Worm (Caenorhabditis elegans) whole organism, young adult: ENCODE data around the gene kbp-3.
A peak's percentile ranks its signal among the peaks of the same experiment; 100 is the strongest.

Source experiments
- B0019.2 ChIP-seq: fragments of 200-800 bp; sonication (Bioruptor generic); conservative IDR thresholded peaks from 2 replicates; pipeline ENCODE4 v1.3.6; 2022; ENCODE audit warnings: missing genetic modification reagents, missing genetic modification characterization, missing compliant biosample characterization
- F10E7.11 ChIP-seq: sonication (generic microtip); optimal IDR thresholded peaks from 2 replicates; lab custom pipeline; 2017; ENCODE audit warnings: mild to moderate bottlenecking, missing genetic modification characterization, moderate library complexity, missing compliant biosample characterization
- F23B12.7 ChIP-seq: sonication (generic microtip); optimal IDR thresholded peaks from 2 replicates; lab custom pipeline; 2017; ENCODE audit warnings: missing genetic modification characterization, mild to moderate bottlenecking, missing compliant biosample characterization, antibody characterized with exemption, moderate library complexity; ENCODE audit not compliant: insufficient read depth
- F33H1.4 ChIP-seq: fragments of 200-800 bp; sonication (Bioruptor generic); IDR thresholded peaks from 2 replicates; pipeline ENCODE4 v1.3.6; 2022; ENCODE audit warnings: missing genetic modification reagents, missing genetic modification characterization, missing compliant biosample characterization
- F37B4.10 ChIP-seq: fragments of 200-800 bp; sonication (Bioruptor generic); IDR thresholded peaks from 2 replicates; pipeline ENCODE4 v1.3.6; 2022; ENCODE audit warnings: missing genetic modification characterization, missing compliant biosample characterization
- F49E8.2 ChIP-seq: sonication (generic microtip); optimal IDR thresholded peaks from 3 replicates; lab custom pipeline; 2017; ENCODE audit warnings: missing genetic modification characterization, mild to moderate bottlenecking, missing compliant biosample characterization, antibody characterized with exemption, moderate library complexity; ENCODE audit not compliant: insufficient read depth
- F55B11.4 ChIP-seq: sonication (generic microtip); optimal IDR thresholded peaks from 2 replicates; lab custom pipeline; 2016; ENCODE audit warnings: missing compliant biosample characterization, missing genetic modification characterization, borderline replicate concordance; ENCODE audit not compliant: insufficient read depth
- F57C9.4 ChIP-seq: sonication (generic microtip); optimal IDR thresholded peaks from 2 replicates; lab custom pipeline; 2017; ENCODE audit warnings: mild to moderate bottlenecking, missing genetic modification characterization, missing compliant biosample characterization
- K12H6.12 ChIP-seq: fragments of 200-800 bp; sonication (Bioruptor generic); optimal IDR thresholded peaks from 2 replicates; lab custom pipeline; 2018; ENCODE audit warnings: mild to moderate bottlenecking, missing genetic modification characterization, missing compliant biosample characterization
- T07F8.4 ChIP-seq: sonication (generic microtip); optimal IDR thresholded peaks from 2 replicates; lab custom pipeline; 2016; ENCODE audit warnings: mild to moderate bottlenecking, missing genetic modification characterization, moderate library complexity, missing compliant biosample characterization
- Y79H2A.3 ChIP-seq: fragments of 200-800 bp; sonication (Bioruptor generic); conservative IDR thresholded peaks from 2 replicates; pipeline ENCODE4 v1.3.6; 2022; ENCODE audit warnings: missing genetic modification reagents, missing genetic modification characterization, missing compliant biosample characterization
- Y95B8A.8 ChIP-seq: fragments of 200-800 bp; sonication (Bioruptor generic); IDR thresholded peaks from 2 replicates; pipeline ENCODE4 v1.3.6; 2022; ENCODE audit warnings: missing genetic modification reagents, missing genetic modification characterization, missing compliant biosample characterization
- attf-5 ChIP-seq: fragments of 200-800 bp; sonication (Bioruptor generic); optimal IDR thresholded peaks from 2 replicates; lab custom pipeline; 2018; ENCODE audit warnings: mild to moderate bottlenecking, missing genetic modification characterization, missing compliant biosample characterization
- bed-1 ChIP-seq: fragments of 200-800 bp; sonication (Bioruptor generic); IDR thresholded peaks from 2 replicates; pipeline ENCODE4 v1.3.6; 2022; ENCODE audit warnings: missing genetic modification reagents, missing genetic modification characterization, missing compliant biosample characterization
- bed-2 ChIP-seq: fragments of 200-800 bp; sonication (Bioruptor generic); IDR thresholded peaks from 2 replicates; pipeline ENCODE4 v1.3.6; 2022; ENCODE audit warnings: missing genetic modification reagents, missing genetic modification characterization, missing compliant biosample characterization
- ceh-27 ChIP-seq: fragments of 200-800 bp; sonication (Bioruptor generic); optimal IDR thresholded peaks from 2 replicates; lab custom pipeline; 2018; ENCODE audit warnings: mild to moderate bottlenecking, missing genetic modification characterization, moderate library complexity, missing compliant biosample characterization
- ceh-91 ChIP-seq: fragments of 200-800 bp; sonication (Bioruptor generic); IDR thresholded peaks from 2 replicates; pipeline ENCODE4 v1.3.6; 2022; ENCODE audit warnings: missing genetic modification reagents, missing genetic modification characterization, missing compliant biosample characterization
- chd-7 ChIP-seq: sonication (generic microtip); optimal IDR thresholded peaks from 2 replicates; lab custom pipeline; 2016; ENCODE audit warnings: mild to moderate bottlenecking, missing genetic modification characterization, moderate library complexity, missing compliant biosample characterization
- dox-1 ChIP-seq: fragments of 200-800 bp; sonication (Bioruptor generic); IDR thresholded peaks from 2 replicates; pipeline ENCODE4 v1.3.6; 2022; ENCODE audit warnings: missing genetic modification reagents, missing genetic modification characterization, missing compliant biosample characterization
- dpl-1 ChIP-seq: fragments of 150-350 bp; optimal IDR thresholded peaks from 2 replicates; lab custom pipeline; 2014; ENCODE audit warnings: missing biosample characterization, missing genetic modification reagents, missing genetic modification characterization
- efl-1 ChIP-seq: fragments of 150-350 bp; optimal IDR thresholded peaks from 2 replicates; lab custom pipeline; 2014; ENCODE audit warnings: missing biosample characterization, missing genetic modification reagents, missing genetic modification characterization
- ekl-4 ChIP-seq: fragments of 200-800 bp; sonication (Bioruptor generic); IDR thresholded peaks from 2 replicates; pipeline ENCODE4 v1.3.6; 2022; ENCODE audit warnings: missing genetic modification reagents, missing genetic modification characterization, missing compliant biosample characterization
- ets-4 ChIP-seq: fragments of 200-800 bp; sonication (Bioruptor generic); optimal IDR thresholded peaks from 2 replicates; lab custom pipeline; 2018; ENCODE audit warnings: mild to moderate bottlenecking, missing genetic modification characterization, missing compliant biosample characterization
- fkh-3 ChIP-seq: sonication (generic microtip); optimal IDR thresholded peaks from 2 replicates; lab custom pipeline; 2016; ENCODE audit warnings: mild to moderate bottlenecking, missing genetic modification characterization, missing compliant biosample characterization
- him-1 ChIP-seq: sonication (generic microtip); optimal IDR thresholded peaks from 2 replicates; lab custom pipeline; 2016; ENCODE audit warnings: missing genotype, missing genetic modification reagents, missing genetic modification characterization, missing compliant biosample characterization
- hlh-12 ChIP-seq: sonication (generic microtip); optimal IDR thresholded peaks from 2 replicates; lab custom pipeline; 2016; ENCODE audit warnings: missing genetic modification characterization, missing compliant biosample characterization
- hmg-1.2 ChIP-seq: fragments of 200-800 bp; sonication (Bioruptor generic); IDR thresholded peaks from 2 replicates; pipeline ENCODE4 v1.3.6; 2022; ENCODE audit warnings: missing genetic modification reagents, missing genetic modification characterization, missing compliant biosample characterization
- lin-35 ChIP-seq, 3 experiments: fragments of 150-350 bp in 2 of 3; sonication (generic microtip) in 1 of 3; optimal IDR thresholded peaks; 2 replicates each; lab custom pipeline; 2014 to 2018; ENCODE audit warnings: missing biosample characterization in 3 of 3, missing genetic modification characterization in 3 of 3, missing genetic modification reagents in 3 of 3
- lin-40 ChIP-seq: sonication (generic microtip); optimal IDR thresholded peaks from 2 replicates; lab custom pipeline; 2016; ENCODE audit warnings: missing genetic modification characterization, mild to moderate bottlenecking, missing compliant biosample characterization, missing genotype, missing genetic modification reagents
- lin-54 ChIP-seq: fragments of 200-800 bp; sonication (Bioruptor generic); optimal IDR thresholded peaks from 2 replicates; lab custom pipeline; 2018; ENCODE audit warnings: mild to moderate bottlenecking, missing genetic modification characterization, missing compliant biosample characterization
- madf-3 ChIP-seq: fragments of 200-800 bp; sonication (Bioruptor generic); IDR thresholded peaks from 2 replicates; pipeline ENCODE4 v1.3.6; 2022; ENCODE audit warnings: missing genetic modification reagents, missing genetic modification characterization, missing compliant biosample characterization
- madf-6 ChIP-seq: fragments of 200-800 bp; sonication (Bioruptor generic); IDR thresholded peaks from 2 replicates; pipeline ENCODE4 v1.3.6; 2022; ENCODE audit warnings: missing genetic modification reagents, missing genetic modification characterization, missing compliant biosample characterization
- madf-8 ChIP-seq: fragments of 200-800 bp; sonication (Bioruptor generic); conservative IDR thresholded peaks from 2 replicates; pipeline ENCODE4 v1.3.6; 2022; ENCODE audit warnings: missing genetic modification reagents, missing genetic modification characterization, missing compliant biosample characterization
- mes-4 ChIP-seq: sonication (generic microtip); optimal IDR thresholded peaks from 2 replicates; lab custom pipeline; 2016; ENCODE audit warnings: missing genotype, missing genetic modification characterization, missing compliant biosample characterization
- nfya-1 ChIP-seq: sonication (generic microtip); optimal IDR thresholded peaks from 2 replicates; lab custom pipeline; 2017; ENCODE audit warnings: antibody characterized with exemption, missing compliant biosample characterization, missing genetic modification characterization, borderline replicate concordance; ENCODE audit not compliant: insufficient read depth
- nhr-27 ChIP-seq: fragments of 200-800 bp; sonication (Bioruptor generic); optimal IDR thresholded peaks from 2 replicates; lab custom pipeline; 2018; ENCODE audit warnings: mild to moderate bottlenecking, missing genetic modification characterization, moderate library complexity, missing compliant biosample characterization
- pbrm-1 ChIP-seq: fragments of 200-800 bp; sonication (Bioruptor generic); IDR thresholded peaks from 2 replicates; pipeline ENCODE4 v1.3.6; 2022; ENCODE audit warnings: missing genetic modification reagents, missing genetic modification characterization, missing compliant biosample characterization
- rcor-1 ChIP-seq: fragments of 200-800 bp; sonication (Bioruptor generic); IDR thresholded peaks from 2 replicates; pipeline ENCODE4 v1.3.6; 2022; ENCODE audit warnings: missing genetic modification reagents, missing genetic modification characterization, missing compliant biosample characterization
- rec-8 ChIP-seq, 2 experiments: sonication (generic microtip); optimal IDR thresholded peaks; 2 replicates each; lab custom pipeline; 2016; ENCODE audit warnings: mild to moderate bottlenecking in 2 of 2, missing genetic modification characterization in 2 of 2, missing genetic modification reagents in 2 of 2, missing genotype in 2 of 2, missing biosample characterization in 1 of 2, missing compliant biosample characterization in 1 of 2, moderate library complexity in 1 of 2
- sea-2 ChIP-seq: fragments of 200-800 bp; sonication (Bioruptor generic); IDR thresholded peaks from 2 replicates; pipeline ENCODE4 v1.3.6; 2022; ENCODE audit warnings: missing genetic modification characterization, missing compliant biosample characterization
- tbp1 ChIP-seq: fragments of 200-800 bp; sonication (Bioruptor generic); optimal IDR thresholded peaks from 2 replicates; lab custom pipeline; 2018; ENCODE audit warnings: mild to moderate bottlenecking, missing genetic modification characterization, missing compliant biosample characterization
- tbx-9 ChIP-seq: sonication (generic microtip); optimal IDR thresholded peaks from 2 replicates; lab custom pipeline; 2016; ENCODE audit warnings: borderline replicate concordance, missing genetic modification characterization, inconsistent platforms, missing compliant biosample characterization
- xnd-1 ChIP-seq: sonication (generic microtip); optimal IDR thresholded peaks from 2 replicates; lab custom pipeline; 2016; ENCODE audit warnings: missing genotype, missing genetic modification reagents, missing genetic modification characterization, missing compliant biosample characterization
- ztf-22 ChIP-seq: fragments of 200-800 bp; sonication (Bioruptor generic); optimal IDR thresholded peaks from 2 replicates; lab custom pipeline; 2018; ENCODE audit warnings: mild to moderate bottlenecking, missing genetic modification characterization, moderate library complexity, missing compliant biosample characterization
- ztf-28 ChIP-seq: fragments of 200-800 bp; sonication (Bioruptor generic); IDR thresholded peaks from 2 replicates; pipeline ENCODE4 v1.3.6; 2022; ENCODE audit warnings: missing genetic modification reagents, missing genetic modification characterization, missing compliant biosample characterization
- ztf-3 ChIP-seq: fragments of 200-800 bp; sonication (Bioruptor generic); optimal IDR thresholded peaks from 2 replicates; lab custom pipeline; 2018; ENCODE audit warnings: mild to moderate bottlenecking, missing genetic modification characterization, missing compliant biosample characterization

kbp-3 gene

ce11 chrII:14383644-14384043, 6.2 kb downstream of the kbp-3 start, which contains the start of gene mes-2 (continued):
- no peak for TF ChIP-seq him-1
- no peak for TF ChIP-seq K12H6.12 (tag; lab: Kevin White, UChicago)
- TF ChIP-seq pbrm-1 (GFP tag; lab: Robert Waterston, UW), result 0 out of 2 replicates have a peak, but pooled peaks have one; percentile 54
- no peak for TF ChIP-seq mes-4 (tag; lab: Kevin White, UChicago)
- no peak for TF ChIP-seq bed-1 (GFP tag; lab: Robert Waterston, UW)
- no peak for TF ChIP-seq F57C9.4 (tag; lab: Kevin White, UChicago)
- TF ChIP-seq xnd-1, result peak; percentile 31
- TF ChIP-seq B0019.2 (GFP tag; lab: Robert Waterston, UW), result no peak
- no peak for TF ChIP-seq F49E8.2 (tag; lab: Kevin White, UChicago)
- peak; percentile 36 for TF ChIP-seq madf-8 (GFP tag; lab: Robert Waterston, UW)
- TF ChIP-seq F55B11.4 (tag; lab: Kevin White, UChicago), result no peak
- TF ChIP-seq madf-3 (GFP tag; lab: Robert Waterston, UW), result no peak
- no peak for TF ChIP-seq Y79H2A.3
- peak; percentile 54 for TF ChIP-seq F23B12.7
- peak; percentile 95 for TF ChIP-seq efl-1 (GFP tag; lab: Kevin White, UChicago)
- peak; percentile 46; the same call in 1 of the 2 replicates for TF ChIP-seq ztf-28 (GFP tag; lab: Robert Waterston, UW)
- TF ChIP-seq tbx-9 (tag; lab: Kevin White, UChicago), result no peak
- TF ChIP-seq ekl-4 (GFP tag; lab: Robert Waterston, UW), result peak; percentile 36; the same call in 1 of the 2 replicates
- TF ChIP-seq attf-5 (GFP tag; lab: Kevin White, UChicago), result peak; percentile 52
- no peak for TF ChIP-seq F37B4.10 (GFP tag; lab: Robert Waterston, UW)
- TF ChIP-seq rec-8 (tag; optimal IDR thresholded peaks at IDR 0.05; lab: Kevin White, UChicago), result no peak
- TF ChIP-seq dpl-1 (GFP tag; lab: Kevin White, UChicago), result peak; percentile 86
- TF ChIP-seq ztf-22 (GFP tag; lab: Kevin White, UChicago), result no peak
- TF ChIP-seq fkh-3 (tag; lab: Kevin White, UChicago), result no peak
- no peak for TF ChIP-seq sea-2 (GFP tag; lab: Robert Waterston, UW)
- 0 out of 2 replicates have a peak, but pooled peaks have one; percentile 25 for TF ChIP-seq rcor-1 (GFP tag; lab: Robert Waterston, UW)
- no peak for TF ChIP-seq Y95B8A.8 (GFP tag; lab: Robert Waterston, UW)
- TF ChIP-seq tbp1 (GFP tag; lab: Kevin White, UChicago), result peak; percentile 22
- no peak for TF ChIP-seq ets-4
- peak; percentile 69 for TF ChIP-seq F33H1.4 (GFP tag; lab: Robert Waterston, UW)
- TF ChIP-seq T07F8.4, result no peak
- TF ChIP-seq ceh-91 (GFP tag; lab: Robert Waterston, UW), result peak; percentile 47; the same call in 1 of the 2 replicates
- TF ChIP-seq hlh-12 (tag; lab: Kevin White, UChicago), result no peak
- TF ChIP-seq lin-54 (GFP tag; lab: Kevin White, UChicago), result peak; percentile 98
- peak; percentile 65 for TF ChIP-seq dox-1 (GFP tag; lab: Robert Waterston, UW)
- TF ChIP-seq F10E7.11 (tag; lab: Kevin White, UChicago), result no peak
- no peak for TF ChIP-seq nfya-1 (tag; lab: Kevin White, UChicago)
- peak; percentile 1 for TF ChIP-seq ceh-27
- peak; percentile 77 for TF ChIP-seq madf-6 (GFP tag; lab: Robert Waterston, UW)
- peak; percentile 67 for TF ChIP-seq lin-40 (tag; lab: Kevin White, UChicago)
- peak; percentile 71 to 94 (median 75) for TF ChIP-seq lin-35 (GFP tag; optimal IDR thresholded peaks at IDR 0.05; lab: Kevin White, UChicago)
- TF ChIP-seq ztf-3 (GFP tag; lab: Kevin White, UChicago), result no peak
- TF ChIP-seq bed-2, result no peak
- no peak for TF ChIP-seq nhr-27
- TF ChIP-seq chd-7 (tag; lab: Kevin White, UChicago), result no peak
- 0 out of 2 replicates have a peak, but pooled peaks have one; percentile 34 for TF ChIP-seq hmg-1.2 (GFP tag; lab: Robert Waterston, UW)
